Fruit fly (Drosophila melanogaster) whole organism, embryonic: ENCODE results near the gene Usp10.

ENCODE experiments used
- ATbp ChIP-seq: fragments of 200-800 bp; sonication (Bioruptor generic); optimal IDR thresholded peaks from 2 replicates; lab custom pipeline; 2017; ENCODE audit warnings: missing biosample characterization, mild to moderate bottlenecking, missing genetic modification characterization, missing genetic modification reagents
- Bgb ChIP-seq: fragments of 200-800 bp; sonication (Bioruptor generic); IDR thresholded peaks from 2 replicates; pipeline ENCODE4 v1.3.6; 2022; ENCODE audit warnings: missing biosample characterization, missing genetic modification characterization; ENCODE audit not compliant: partially characterized antibody
- Blimp-1 ChIP-seq: fragments of 200-800 bp; sonication (Bioruptor generic); optimal IDR thresholded peaks from 3 replicates; lab custom pipeline; 2018; ENCODE audit warnings: missing biosample characterization, missing genetic modification characterization, mild to moderate bottlenecking, moderate library complexity, missing genetic modification reagents
- CG10209 ChIP-seq: fragments of 200-800 bp; sonication (Bioruptor generic); optimal IDR thresholded peaks from 3 replicates; lab custom pipeline; 2017; ENCODE audit warnings: missing biosample characterization, mild to moderate bottlenecking, missing genetic modification characterization, missing genetic modification reagents
- CG1024 ChIP-seq: fragments of 200-800 bp; sonication (Bioruptor generic); IDR thresholded peaks from 2 replicates; pipeline ENCODE4 v1.3.6; 2022; ENCODE audit warnings: missing biosample characterization, missing genetic modification characterization
- CG10565 ChIP-seq: fragments of 200-800 bp; sonication (Bioruptor generic); optimal IDR thresholded peaks from 3 replicates; lab custom pipeline; 2016; ENCODE audit warnings: missing biosample characterization, mild to moderate bottlenecking, missing genetic modification characterization
- CG10654 ChIP-seq: fragments of 200-800 bp; sonication (Bioruptor generic); optimal IDR thresholded peaks from 2 replicates; lab custom pipeline; 2016; ENCODE audit warnings: missing biosample characterization, missing genetic modification characterization
- CG11398 ChIP-seq: fragments of 200-800 bp; sonication (Bioruptor generic); optimal IDR thresholded peaks from 2 replicates; lab custom pipeline; 2016; ENCODE audit warnings: missing biosample characterization, missing genetic modification characterization
- CG12071 ChIP-seq: fragments of 200-800 bp; sonication (Bioruptor generic); optimal IDR thresholded peaks from 3 replicates; lab custom pipeline; 2018; ENCODE audit warnings: missing biosample characterization, mild to moderate bottlenecking, missing genetic modification characterization
- CG12219 ChIP-seq: fragments of 200-800 bp; sonication (Bioruptor generic); optimal IDR thresholded peaks from 3 replicates; lab custom pipeline; 2018; ENCODE audit warnings: missing biosample characterization, mild to moderate bottlenecking, missing genetic modification characterization
- CG13123 ChIP-seq: fragments of 200-800 bp; sonication (Bioruptor generic); optimal IDR thresholded peaks from 2 replicates; lab custom pipeline; 2016; ENCODE audit warnings: missing biosample characterization, missing genetic modification characterization
- CG13424 ChIP-seq: fragments of 200-800 bp; sonication (Bioruptor generic); optimal IDR thresholded peaks from 2 replicates; lab custom pipeline; 2019; ENCODE audit warnings: missing biosample characterization, mild to moderate bottlenecking, missing genetic modification characterization, moderate library complexity
- CG14050 ChIP-seq: fragments of 200-800 bp; sonication (Bioruptor generic); IDR thresholded peaks from 3 replicates; pipeline ENCODE4 v1.3.6; 2022; ENCODE audit warnings: missing biosample characterization, missing genetic modification characterization
- CG14441 ChIP-seq: fragments of 200-800 bp; sonication (Bioruptor generic); IDR thresholded peaks from 2 replicates; pipeline ENCODE4 v1.3.6; 2022; ENCODE audit warnings: missing biosample characterization, missing genetic modification characterization
- CG1792 ChIP-seq: fragments of 200-800 bp; sonication (Bioruptor generic); optimal IDR thresholded peaks from 2 replicates; lab custom pipeline; 2016; ENCODE audit warnings: missing biosample characterization, missing genetic modification characterization
- CG18619 ChIP-seq: fragments of 200-800 bp; sonication (Bioruptor generic); optimal IDR thresholded peaks from 3 replicates; lab custom pipeline; 2017; ENCODE audit warnings: missing biosample characterization, mild to moderate bottlenecking, missing genetic modification characterization
- CG2120 ChIP-seq: fragments of 200-800 bp; sonication (Bioruptor generic); optimal IDR thresholded peaks from 3 replicates; lab custom pipeline; 2016; ENCODE audit warnings: missing biosample characterization, missing genetic modification characterization
- CG3726 ChIP-seq: fragments of 200-800 bp; sonication (Bioruptor generic); IDR thresholded peaks from 3 replicates; pipeline ENCODE4, ENCODE4 v1.3.6; 2022; ENCODE audit warnings: missing biosample characterization, missing genetic modification characterization
- CG3838 ChIP-seq: fragments of 200-800 bp; sonication (Bioruptor generic); optimal IDR thresholded peaks from 3 replicates; lab custom pipeline; 2016; ENCODE audit warnings: missing biosample characterization, missing genetic modification characterization
- CG4820 ChIP-seq: fragments of 200-800 bp; sonication (Bioruptor generic); optimal IDR thresholded peaks from 3 replicates; lab custom pipeline; 2016; ENCODE audit warnings: missing biosample characterization, missing genetic modification characterization
- CG7928 ChIP-seq: fragments of 200-800 bp; sonication (Bioruptor generic); optimal IDR thresholded peaks from 2 replicates; lab custom pipeline; 2017; ENCODE audit warnings: missing biosample characterization, mild to moderate bottlenecking, missing genetic modification characterization
- CG8388 ChIP-seq: fragments of 200-800 bp; sonication (Bioruptor generic); optimal IDR thresholded peaks from 2 replicates; lab custom pipeline; 2019; ENCODE audit warnings: missing biosample characterization, mild to moderate bottlenecking, missing genetic modification characterization, moderate library complexity
- CG9797 ChIP-seq: fragments of 200-800 bp; sonication (Bioruptor generic); optimal IDR thresholded peaks from 3 replicates; lab custom pipeline; 2018; ENCODE audit warnings: missing biosample characterization, mild to moderate bottlenecking, missing genetic modification characterization
- Dad ChIP-seq: fragments of 200-800 bp; sonication (Bioruptor generic); optimal IDR thresholded peaks from 3 replicates; lab custom pipeline; 2016; ENCODE audit warnings: missing biosample characterization, missing genetic modification characterization
- Elba2 ChIP-seq: fragments of 200-800 bp; sonication (Bioruptor generic); optimal IDR thresholded peaks from 3 replicates; lab custom pipeline; 2016; ENCODE audit warnings: missing biosample characterization, missing genetic modification characterization
- Lhr ChIP-seq: fragments of 200-800 bp; sonication (Bioruptor generic); optimal IDR thresholded peaks from 3 replicates; lab custom pipeline; 2017; ENCODE audit warnings: mild to moderate bottlenecking, missing biosample characterization, missing genetic modification reagents, missing genetic modification characterization
- MESR4 ChIP-seq: fragments of 200-800 bp; sonication (Bioruptor generic); optimal IDR thresholded peaks from 2 replicates; lab custom pipeline; 2018; ENCODE audit warnings: missing biosample characterization, mild to moderate bottlenecking, missing genetic modification characterization, moderate library complexity
- NFAT ChIP-seq: fragments of 200-800 bp; sonication (Bioruptor generic); IDR thresholded peaks from 2 replicates; pipeline ENCODE4 v1.3.6; 2022; ENCODE audit warnings: missing biosample characterization, missing genetic modification characterization
- Ptx1 ChIP-seq: fragments of 200-800 bp; sonication (Bioruptor generic); IDR thresholded peaks from 2 replicates; pipeline ENCODE4 v1.3.6; 2022; ENCODE audit warnings: missing biosample characterization, missing genetic modification characterization
- Side ChIP-seq: fragments of 200-800 bp; sonication (Bioruptor generic); optimal IDR thresholded peaks from 2 replicates; lab custom pipeline; 2016; ENCODE audit warnings: missing biosample characterization, missing genetic modification characterization
- Sin3A ChIP-seq: fragments of >200 bp; optimal IDR thresholded peaks from 2 replicates; lab custom pipeline; 2018
- Usf ChIP-seq: fragments of 200-800 bp; sonication (Bioruptor generic); optimal IDR thresholded peaks from 2 replicates; lab custom pipeline; 2017; ENCODE audit warnings: missing genotype, missing biosample characterization, missing genetic modification characterization
- Xbp1 ChIP-seq: fragments of 200-800 bp; sonication (Bioruptor generic); optimal IDR thresholded peaks from 3 replicates; lab custom pipeline; 2016; ENCODE audit warnings: missing biosample characterization, mild to moderate bottlenecking, missing genetic modification characterization
- ab ChIP-seq: fragments of 200-800 bp; sonication (Bioruptor generic); optimal IDR thresholded peaks from 2 replicates; lab custom pipeline; 2016; ENCODE audit warnings: missing biosample characterization, missing genetic modification characterization
- ash1 ChIP-seq: fragments of 200-800 bp; sonication (Bioruptor generic); optimal IDR thresholded peaks from 2 replicates; lab custom pipeline; 2018; ENCODE audit warnings: missing biosample characterization, mild to moderate bottlenecking, missing genetic modification characterization
- cad ChIP-seq: fragments of >200 bp; optimal IDR thresholded peaks from 2 replicates; lab custom pipeline; 2017; ENCODE audit warnings: missing biosample characterization, missing genetic modification characterization
- cato ChIP-seq: fragments of 200-800 bp; sonication (Bioruptor generic); optimal IDR thresholded peaks from 2 replicates; lab custom pipeline; 2016; ENCODE audit warnings: missing biosample characterization, missing genetic modification characterization, borderline replicate concordance
- chif ChIP-seq, 2 experiments: fragments of 200-800 bp; sonication (Bioruptor generic); optimal IDR thresholded peaks; 3 replicates each; lab custom pipeline; 2016; ENCODE audit warnings: missing biosample characterization in 2 of 2, missing genetic modification characterization in 2 of 2
- ci ChIP-seq: fragments of 200-800 bp; sonication (Bioruptor generic); IDR thresholded peaks from 3 replicates; pipeline ENCODE4 v1.3.6; 2022; ENCODE audit warnings: missing biosample characterization, missing genetic modification characterization
- dysf ChIP-seq: fragments of 200-800 bp; sonication (Bioruptor generic); IDR thresholded peaks from 3 replicates; pipeline ENCODE4 v1.3.6; 2022; ENCODE audit warnings: missing biosample characterization, missing genetic modification characterization
- emc ChIP-seq: fragments of 200-800 bp; sonication (Bioruptor generic); optimal IDR thresholded peaks from 2 replicates; lab custom pipeline; 2016; ENCODE audit warnings: missing biosample characterization, missing genetic modification characterization
- eve ChIP-seq, 2 experiments: fragments of >200 bp; optimal IDR thresholded peaks; 2 replicates each; lab custom pipeline; 2017; ENCODE audit warnings: missing biosample characterization in 2 of 2, missing genetic modification characterization in 2 of 2
- ftz-f1 ChIP-seq: fragments of 200-800 bp; sonication (Bioruptor generic); optimal IDR thresholded peaks from 2 replicates; lab custom pipeline; 2016; ENCODE audit warnings: missing biosample characterization, missing genetic modification characterization
- h ChIP-seq: fragments of >200 bp; optimal IDR thresholded peaks from 2 replicates; lab custom pipeline; 2017
- jumu ChIP-seq: fragments of 200-800 bp; sonication (Bioruptor generic); optimal IDR thresholded peaks from 3 replicates; lab custom pipeline; 2016; ENCODE audit warnings: missing biosample characterization, missing genetic modification characterization
- kni ChIP-seq: fragments of 200-800 bp; sonication (Bioruptor generic); optimal IDR thresholded peaks from 3 replicates; lab custom pipeline; 2017; ENCODE audit warnings: mild to moderate bottlenecking, missing biosample characterization, missing genetic modification reagents, missing genetic modification characterization
- lbe ChIP-seq: fragments of 200-800 bp; sonication (Bioruptor generic); optimal IDR thresholded peaks from 2 replicates; lab custom pipeline; 2016; ENCODE audit warnings: missing biosample characterization, mild to moderate bottlenecking, missing genetic modification characterization
- oc ChIP-seq: fragments of 200-800 bp; sonication (Bioruptor generic); optimal IDR thresholded peaks from 2 replicates; lab custom pipeline; 2018; ENCODE audit warnings: missing biosample characterization, mild to moderate bottlenecking, missing genetic modification characterization, moderate library complexity
- ro ChIP-seq: fragments of 200-800 bp; sonication (Bioruptor generic); IDR thresholded peaks from 2 replicates; pipeline ENCODE4 v1.3.6; 2022; ENCODE audit warnings: missing biosample characterization, missing genetic modification characterization
- seq ChIP-seq: fragments of 200-800 bp; sonication (Bioruptor generic); IDR thresholded peaks from 2 replicates; pipeline ENCODE4 v1.3.6; 2022; ENCODE audit warnings: missing biosample characterization, missing genetic modification characterization
- stwl ChIP-seq: fragments of 200-800 bp; sonication (Bioruptor generic); optimal IDR thresholded peaks from 3 replicates; lab custom pipeline; 2018; ENCODE audit warnings: missing biosample characterization, mild to moderate bottlenecking, missing genetic modification characterization, moderate library complexity
- tin ChIP-seq: fragments of 200-800 bp; sonication (Bioruptor generic); optimal IDR thresholded peaks from 3 replicates; lab custom pipeline; 2016; ENCODE audit warnings: missing biosample characterization, missing genetic modification characterization

Gene Usp10

DNA sequence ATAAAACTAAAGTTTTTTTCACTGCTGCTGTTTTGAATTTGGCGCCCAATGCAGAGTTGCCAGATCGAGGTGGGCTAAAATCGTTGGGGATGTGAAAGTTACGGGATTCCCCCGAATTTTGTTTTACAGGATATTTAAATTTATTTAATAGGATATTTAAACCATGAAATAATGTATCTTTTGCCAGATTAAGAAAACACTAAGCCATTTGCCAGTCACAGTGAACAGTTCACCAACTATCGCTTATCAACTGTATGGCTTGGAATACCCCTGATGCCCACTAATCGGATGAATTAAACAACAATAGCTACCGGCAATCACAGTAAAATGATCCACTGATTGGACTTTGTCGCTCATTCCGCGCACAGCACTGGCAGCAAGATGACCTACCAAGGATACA, 20.6 kb upstream of the Usp10 start, which contains the start of gene Dci (continued):
- peak; percentile 33 for TF ChIP-seq ATbp
- peak; percentile 87 for TF ChIP-seq Xbp1 (GFP tag; lab: Kevin White, UChicago)
- no peak for TF ChIP-seq ftz-f1 (GFP tag; lab: Kevin White, UChicago)
- TF ChIP-seq tin (GFP tag; lab: Kevin White, UChicago) = peak; percentile 56
- TF ChIP-seq ci (GFP tag; lab: Robert Waterston, UW) = peak; percentile 81
- TF ChIP-seq Ptx1 (GFP tag; lab: Robert Waterston, UW) = peak; percentile 80
- TF ChIP-seq CG2120 (GFP tag; lab: Kevin White, UChicago) = peak; percentile 83
- peak; percentile 57 for TF ChIP-seq seq (GFP tag; lab: Robert Waterston, UW)
- TF ChIP-seq Bgb = peak; percentile 82
- peak; percentile 10; the same call in 1 of the 2 replicates for TF ChIP-seq ro
- peak; percentile 32 for TF ChIP-seq CG7928
- no peak for TF ChIP-seq lbe (GFP tag; lab: Kevin White, UChicago)
- no peak for TF ChIP-seq cad
- TF ChIP-seq CG14050 (GFP tag; lab: Robert Waterston, UW) = peak; percentile 53; the same call in 2 of the 3 replicates
- TF ChIP-seq CG13424 (tag; lab: Kevin White, UChicago) = peak; percentile 68
- TF ChIP-seq h (lab: Kevin White, UChicago) = no peak
- no peak for TF ChIP-seq CG10565
- TF ChIP-seq dysf = peak; percentile 59
- TF ChIP-seq CG8388 (GFP tag; lab: Kevin White, UChicago) = peak; percentile 34
- TF ChIP-seq ash1 (GFP tag; lab: Kevin White, UChicago) = no peak
- TF ChIP-seq eve (GFP tag; optimal IDR thresholded peaks at IDR 0.05; lab: Kevin White, UChicago) = no peak
- no peak for TF ChIP-seq CG12219 (GFP tag; lab: Kevin White, UChicago)
- peak; percentile 48 for TF ChIP-seq cato
- TF ChIP-seq CG3726 (GFP tag; lab: Robert Waterston, UW) = peak; percentile 57; the same call in 2 of the 3 replicates
- no peak for TF ChIP-seq kni (GFP tag; lab: Kevin White, UChicago)
- peak; percentile 31 for TF ChIP-seq Usf (GFP tag; lab: Kevin White, UChicago)
- no peak for TF ChIP-seq emc (GFP tag; lab: Kevin White, UChicago)
- no peak for TF ChIP-seq MESR4 (GFP tag; lab: Kevin White, UChicago)
- TF ChIP-seq CG11398 = peak; percentile 41
- peak; percentile 38; the same call in 1 of the 2 replicates for TF ChIP-seq CG1024
- no peak for TF ChIP-seq CG13123 (GFP tag; lab: Kevin White, UChicago)
- peak; percentile 72 for TF ChIP-seq jumu (GFP tag; lab: Kevin White, UChicago)
- peak; percentile 72 to 73 for TF ChIP-seq chif (GFP tag; optimal IDR thresholded peaks at IDR 0.05; lab: Kevin White, UChicago)
- TF ChIP-seq CG1792 (GFP tag; lab: Kevin White, UChicago) = peak; percentile 47
- TF ChIP-seq Sin3A (lab: Kevin White, UChicago) = peak; percentile 83
- TF ChIP-seq ab (GFP tag; lab: Kevin White, UChicago) = peak; percentile 38
- TF ChIP-seq CG10654 (GFP tag; lab: Kevin White, UChicago) = peak; percentile 75
- TF ChIP-seq CG9797 (GFP tag; lab: Kevin White, UChicago) = peak; percentile 14
- TF ChIP-seq Side (GFP tag; lab: Kevin White, UChicago) = peak; percentile 29
- peak; percentile 28 for TF ChIP-seq CG18619 (GFP tag; lab: Kevin White, UChicago)
- TF ChIP-seq Blimp-1 (GFP tag; lab: Kevin White, UChicago) = no peak
- TF ChIP-seq stwl (tag; lab: Kevin White, UChicago) = peak; percentile 30
- TF ChIP-seq CG12071 = no peak
- TF ChIP-seq CG3838 (GFP tag; lab: Kevin White, UChicago) = peak; percentile 20
- peak; percentile 68 for TF ChIP-seq NFAT (GFP tag; lab: Robert Waterston, UW)
- TF ChIP-seq Lhr (GFP tag; lab: Kevin White, UChicago) = peak; percentile 27
- peak; percentile 77 for TF ChIP-seq Dad
- TF ChIP-seq CG10209 (GFP tag; lab: Kevin White, UChicago) = peak; percentile 62
- peak; percentile 26 for TF ChIP-seq Elba2
- peak; percentile 49 for TF ChIP-seq CG4820
- peak; percentile 87 for TF ChIP-seq CG14441 (GFP tag; lab: Robert Waterston, UW)
- peak; percentile 59 for TF ChIP-seq oc
